Fruit fly (Drosophila melanogaster) whole organism, wandering third instar larva: ENCODE results near the gene emei.

Source experiments
- Abd-B ChIP-seq: fragments of >200 bp; optimal IDR thresholded peaks from 2 replicates; lab custom pipeline; 2017; ENCODE audit warnings: missing biosample characterization, missing genetic modification characterization
- CG32264 ChIP-seq: fragments of 200-800 bp; sonication (Bioruptor generic); optimal IDR thresholded peaks from 2 replicates; lab custom pipeline; 2016; ENCODE audit warnings: missing biosample characterization, missing genetic modification characterization
- CG9705 ChIP-seq: fragments of 200-800 bp; sonication (Bioruptor generic); optimal IDR thresholded peaks from 2 replicates; lab custom pipeline; 2018; ENCODE audit warnings: missing biosample characterization, mild to moderate bottlenecking, missing genetic modification characterization
- Dfd ChIP-seq: fragments of >200 bp; optimal IDR thresholded peaks from 2 replicates; lab custom pipeline; 2017; ENCODE audit warnings: missing biosample characterization, missing genetic modification characterization
- Dif ChIP-seq: fragments of 200-275, 200-300 bp; sonication (Bioruptor generic); optimal IDR thresholded peaks from 2 replicates; lab custom pipeline; 2018; ENCODE audit warnings: missing biosample characterization, missing genetic modification characterization; ENCODE audit not compliant: partially characterized antibody
- GATAd ChIP-seq: sonication (Bioruptor generic); optimal IDR thresholded peaks from 2 replicates; lab custom pipeline; 2016; ENCODE audit warnings: missing biosample characterization, missing genetic modification characterization
- HLH106 ChIP-seq: fragments of 200-800 bp; optimal IDR thresholded peaks from 3 replicates; lab custom pipeline; 2019; ENCODE audit warnings: missing biosample characterization, mild to moderate bottlenecking, missing genetic modification characterization, moderate library complexity
- Hnf4 ChIP-seq: fragments of 200-800 bp; sonication (Bioruptor generic); optimal IDR thresholded peaks from 2 replicates; lab custom pipeline; 2016; ENCODE audit warnings: missing biosample characterization, mild to moderate bottlenecking, missing genetic modification characterization
- Hr78 ChIP-seq: fragments of >200 bp; optimal IDR thresholded peaks from 2 replicates; lab custom pipeline; 2017; ENCODE audit warnings: missing biosample characterization, missing genetic modification characterization
- Hr83 ChIP-seq: fragments of 200-300 bp; sonication (Bioruptor generic); optimal IDR thresholded peaks from 2 replicates; lab custom pipeline; 2016; ENCODE audit warnings: missing biosample characterization, mild to moderate bottlenecking, missing genetic modification characterization, moderate library complexity; ENCODE audit not compliant: poor library complexity, severe bottlenecking
- Jra ChIP-seq: sonication (Bioruptor generic); optimal IDR thresholded peaks from 2 replicates; lab custom pipeline; 2016; ENCODE audit warnings: missing biosample characterization, missing genetic modification characterization
- Mio ChIP-seq: sonication (Bioruptor generic); optimal IDR thresholded peaks from 2 replicates; lab custom pipeline; 2016; ENCODE audit warnings: missing biosample characterization, missing genetic modification characterization
- Myc ChIP-seq: fragments of >200 bp; optimal IDR thresholded peaks from 2 replicates; lab custom pipeline; 2017
- N ChIP-seq: fragments of >200 bp; optimal IDR thresholded peaks from 2 replicates; lab custom pipeline; 2018; ENCODE audit warnings: missing biosample characterization, missing external identifiers, missing genetic modification characterization
- OdsH ChIP-seq: fragments of 200-800 bp; sonication (Bioruptor generic); optimal IDR thresholded peaks from 2 replicates; lab custom pipeline; 2016; ENCODE audit warnings: missing biosample characterization, mild to moderate bottlenecking, missing genetic modification characterization
- Rel ChIP-seq, 2 experiments: fragments of 200-800 bp; sonication (Bioruptor generic) in 1 of 2; optimal IDR thresholded peaks; 2 replicates in 1 of 2; 3 replicates in 1 of 2; lab custom pipeline; 2016 to 2019; ENCODE audit warnings: mild to moderate bottlenecking in 2 of 2, missing biosample characterization in 2 of 2, missing genetic modification characterization in 2 of 2, moderate library complexity in 1 of 2
- Sp1 ChIP-seq: fragments of 200-800 bp; sonication (Bioruptor generic); optimal IDR thresholded peaks from 3 replicates; lab custom pipeline; 2019; ENCODE audit warnings: missing biosample characterization, mild to moderate bottlenecking, missing genetic modification characterization, moderate library complexity
- br ChIP-seq: fragments of 200-800 bp; sonication (Bioruptor generic); optimal IDR thresholded peaks from 2 replicates; lab custom pipeline; 2016; ENCODE audit warnings: missing biosample characterization, missing genetic modification characterization
- brk ChIP-seq: fragments of 200-800 bp; sonication (Bioruptor generic); optimal IDR thresholded peaks from 2 replicates; lab custom pipeline; 2016; ENCODE audit warnings: missing biosample characterization, mild to moderate bottlenecking, missing genetic modification characterization
- dmrt93B ChIP-seq: fragments of 200-800 bp; sonication (Bioruptor generic); optimal IDR thresholded peaks from 2 replicates; lab custom pipeline; 2018; ENCODE audit warnings: missing biosample characterization, mild to moderate bottlenecking, missing genetic modification characterization
- dsf ChIP-seq: sonication (Bioruptor generic); optimal IDR thresholded peaks from 2 replicates; lab custom pipeline; 2016; ENCODE audit warnings: missing biosample characterization, missing genetic modification characterization, borderline replicate concordance
- ey ChIP-seq: fragments of 200-800 bp; sonication (Bioruptor generic); optimal IDR thresholded peaks from 2 replicates; lab custom pipeline; 2016; ENCODE audit warnings: missing biosample characterization, missing genetic modification characterization
- foxo ChIP-seq, 2 experiments: fragments of 200-800 bp; sonication (Bioruptor generic); optimal IDR thresholded peaks; 2 replicates in 1 of 2; 3 replicates in 1 of 2; lab custom pipeline; 2016 to 2017; ENCODE audit warnings: missing biosample characterization in 2 of 2, missing genetic modification characterization in 2 of 2
- fru ChIP-seq: fragments of 200-800 bp; sonication (Bioruptor generic); optimal IDR thresholded peaks from 3 replicates; lab custom pipeline; 2016; ENCODE audit warnings: missing biosample characterization, mild to moderate bottlenecking, missing genetic modification characterization
- h ChIP-seq: fragments of 200-800 bp; sonication (Bioruptor generic); optimal IDR thresholded peaks from 3 replicates; lab custom pipeline; 2016; ENCODE audit warnings: missing biosample characterization, mild to moderate bottlenecking, missing genetic modification characterization
- jim ChIP-seq: fragments of 175-275, 200-325 bp; sonication (Bioruptor generic); optimal IDR thresholded peaks from 2 replicates; lab custom pipeline; 2016; ENCODE audit warnings: missing biosample characterization, mild to moderate bottlenecking, missing genetic modification characterization
- lola ChIP-seq: fragments of >200 bp; optimal IDR thresholded peaks from 2 replicates; lab custom pipeline; 2017; ENCODE audit warnings: missing biosample characterization, missing genetic modification characterization
- pan ChIP-seq: fragments of >200 bp; optimal IDR thresholded peaks from 2 replicates; lab custom pipeline; 2017
- psq ChIP-seq: fragments of 200-800 bp; sonication (Bioruptor generic); optimal IDR thresholded peaks from 3 replicates; lab custom pipeline; 2017; ENCODE audit warnings: missing biosample characterization, mild to moderate bottlenecking, missing genetic modification characterization, moderate library complexity
- rgr ChIP-seq: fragments of 200-800 bp; sonication (Bioruptor generic); optimal IDR thresholded peaks from 3 replicates; lab custom pipeline; 2016; ENCODE audit warnings: missing biosample characterization, mild to moderate bottlenecking, missing genetic modification characterization
- sage ChIP-seq: fragments of 200-800 bp; sonication (Bioruptor generic); optimal IDR thresholded peaks from 2 replicates; lab custom pipeline; 2016; ENCODE audit warnings: missing biosample characterization, mild to moderate bottlenecking, missing genetic modification characterization
- sv ChIP-seq: fragments of 200-800 bp; sonication (Bioruptor generic); optimal IDR thresholded peaks from 3 replicates; lab custom pipeline; 2016; ENCODE audit warnings: missing biosample characterization, missing genetic modification characterization
- usp ChIP-seq: fragments of >200 bp; optimal IDR thresholded peaks from 2 replicates; lab custom pipeline; 2017; ENCODE audit warnings: missing biosample characterization, missing genetic modification characterization
- woc ChIP-seq: sonication (Bioruptor generic); optimal IDR thresholded peaks from 2 replicates; lab custom pipeline; 2016; ENCODE audit warnings: missing biosample characterization, mild to moderate bottlenecking, missing genetic modification characterization

The emei gene

DNA sequence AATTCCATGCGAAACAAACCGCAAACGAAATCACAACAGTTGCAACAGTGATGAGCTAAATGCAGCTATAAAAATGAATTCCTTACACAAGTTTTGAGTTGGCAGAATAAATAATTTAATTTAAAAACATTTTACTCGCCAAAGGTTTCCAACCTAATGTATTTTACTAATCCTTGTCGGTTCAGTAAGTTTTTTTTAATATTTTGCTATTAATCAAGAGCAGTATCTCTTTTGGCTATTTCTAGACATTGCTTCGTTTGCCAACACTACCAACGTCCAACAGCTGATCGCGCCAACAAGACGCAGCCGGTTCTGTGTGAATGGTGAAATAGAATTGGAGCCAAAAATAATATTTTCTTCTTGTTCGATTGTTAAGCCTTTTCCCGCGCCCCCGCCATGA lies 44.8 kb upstream of the emei start, which contains the start of the genes CG32075, CG45101 and SuUR:
Gene CG32075 (minus strand): TSS at position 253 of the 400 bp plus-strand sequence.
Gene CG45101 (plus strand): TSS at position 303 of the 400 bp plus-strand sequence.
Gene SuUR (plus strand): TSS at position 303 of the 400 bp plus-strand sequence.
- TF ChIP-seq Mio (GFP tag; lab: Kevin White, UChicago) (no peak), Hnf4 (GFP tag; lab: Kevin White, UChicago) (peak; percentile 93), dmrt93B (no peak), rgr (peak; percentile 92), Hr78 (GFP tag; lab: Kevin White, UChicago) (no peak), Rel (GFP tag; optimal IDR thresholded peaks at IDR 0.05; lab: Kevin White, UChicago) (no peak), Rel (tag; optimal IDR thresholded peaks at IDR 0.05; lab: Kevin White, UChicago) (peak; percentile 46), GATAd (GFP tag; lab: Kevin White, UChicago) (peak; percentile 74), Sp1 (GFP tag; lab: Kevin White, UChicago) (peak; percentile 78), OdsH (GFP tag; lab: Kevin White, UChicago) (peak; percentile 87), HLH106 (tag; lab: Kevin White, UChicago) (peak; percentile 89), h (peak; percentile 92), psq (GFP tag; lab: Kevin White, UChicago) (peak; percentile 80), sage (no peak), Myc (lab: Kevin White, UChicago) (peak; percentile 98), dsf (peak; percentile 87), foxo (GFP tag; optimal IDR thresholded peaks at IDR 0.05; lab: Kevin White, UChicago) (peak; percentile 43 to 90), br (GFP tag; lab: Kevin White, UChicago) (peak; percentile 85), woc (GFP tag; lab: Kevin White, UChicago) (peak; percentile 94), CG32264 (peak; percentile 41), CG9705 (GFP tag; lab: Kevin White, UChicago) (peak; percentile 85), Hr83 (GFP tag; lab: Kevin White, UChicago) (peak; percentile 65), Jra (peak; percentile 88), brk (no peak), ey (GFP tag; lab: Kevin White, UChicago) (peak; percentile 90), fru (GFP tag; lab: Kevin White, UChicago) (peak; percentile 85), lola (no peak), N (GFP tag; lab: Kevin White, UChicago) (no peak), sv (peak; percentile 90)

DNA sequence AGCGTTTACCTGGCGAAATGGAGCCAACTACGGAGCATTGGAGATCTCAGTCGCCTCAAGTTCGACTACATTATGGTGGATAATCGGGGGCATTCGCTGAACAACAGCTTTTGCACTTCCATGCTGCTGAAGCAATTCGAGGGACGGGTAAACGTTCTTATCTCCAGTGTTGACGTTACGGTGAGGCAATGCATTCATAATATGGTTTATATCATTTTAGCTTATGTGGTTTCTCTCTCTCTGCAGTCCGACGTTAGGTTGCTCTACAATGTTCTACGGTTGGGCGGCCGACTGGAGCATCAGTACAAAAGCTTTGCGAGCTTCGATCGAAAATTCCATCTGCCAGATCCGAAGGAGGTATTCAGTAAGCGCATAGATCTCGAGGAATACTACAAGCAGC lies 43.6 kb upstream of the emei start:
- TF ChIP-seq Dif (no peak), Rel (GFP tag; optimal IDR thresholded peaks at IDR 0.05; lab: Kevin White, UChicago) (no peak), Rel (tag; optimal IDR thresholded peaks at IDR 0.05; lab: Kevin White, UChicago) (peak; percentile 34)

DNA sequence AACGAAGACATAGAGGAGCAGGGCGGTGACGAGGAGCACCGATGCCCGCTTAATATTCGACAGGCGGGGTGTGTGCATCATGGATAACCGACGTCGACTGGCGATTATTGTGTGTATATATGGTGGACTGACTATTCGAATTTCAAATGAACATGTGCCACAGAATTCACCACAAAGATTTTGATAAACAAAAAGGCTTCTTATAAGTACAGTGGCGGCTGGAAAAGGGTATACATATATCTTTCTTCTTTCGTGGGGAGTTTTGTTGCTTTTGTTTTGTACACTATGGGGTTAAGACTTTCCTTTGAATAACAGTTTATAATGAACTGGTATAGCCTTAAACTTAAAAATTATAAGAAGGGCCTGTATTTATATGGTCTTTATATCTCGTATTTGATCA lies 39.7 kb upstream of the emei start, which contains the start of gene CG6310:
Gene CG6310 (minus strand): TSS at position 101 of the 400 bp plus-strand sequence.
- TF ChIP-seq br (GFP tag; lab: Kevin White, UChicago), result no peak
- TF ChIP-seq rgr, result no peak
- TF ChIP-seq Rel (GFP tag; optimal IDR thresholded peaks at IDR 0.05; lab: Kevin White, UChicago), result no peak
- no peak for TF ChIP-seq Rel (tag; optimal IDR thresholded peaks at IDR 0.05; lab: Kevin White, UChicago)
- no peak for TF ChIP-seq Hr83 (GFP tag; lab: Kevin White, UChicago)
- TF ChIP-seq OdsH (GFP tag; lab: Kevin White, UChicago), result no peak
- no peak for TF ChIP-seq jim (GFP tag; lab: Kevin White, UChicago)
- no peak for TF ChIP-seq sage
- TF ChIP-seq brk, result no peak
- no peak for TF ChIP-seq pan (lab: Kevin White, UChicago)
- TF ChIP-seq dmrt93B, result no peak
- TF ChIP-seq sv, result no peak
- no peak for TF ChIP-seq GATAd (GFP tag; lab: Kevin White, UChicago)
- TF ChIP-seq woc (GFP tag; lab: Kevin White, UChicago), result no peak
- no peak for TF ChIP-seq Mio (GFP tag; lab: Kevin White, UChicago)
- TF ChIP-seq usp, result no peak
- no peak for TF ChIP-seq Dif
- no peak for TF ChIP-seq CG32264

DNA sequence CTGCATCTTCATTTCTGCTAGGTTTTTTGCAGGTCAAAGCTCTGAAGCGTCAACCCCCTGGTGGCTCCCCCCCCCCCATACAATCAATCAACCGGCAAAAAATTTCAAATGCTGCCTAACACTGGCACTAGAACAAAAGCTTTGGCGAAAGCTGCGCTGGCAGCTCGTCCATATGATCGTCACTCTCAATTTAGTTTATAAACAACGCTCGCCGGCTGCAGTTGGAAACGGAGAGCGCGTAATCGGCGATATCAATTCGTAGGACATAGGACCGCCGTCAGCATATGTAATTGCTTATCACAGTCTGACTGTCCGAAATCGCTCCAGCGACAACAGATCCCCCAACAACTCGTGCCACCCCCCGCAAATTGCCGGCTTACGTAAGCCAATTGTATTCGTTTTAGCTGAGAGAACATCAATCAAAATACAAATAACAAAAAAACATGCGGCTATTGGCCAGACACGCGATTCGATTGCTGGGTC lies 39.1 kb upstream of the emei start, which contains the start of gene Mocs1:
Gene Mocs1 (plus strand): TSS at position 155 of the 483 bp plus-strand sequence.
- TF ChIP-seq Mio (GFP tag; lab: Kevin White, UChicago) (no peak), pan (lab: Kevin White, UChicago) (no peak), foxo (GFP tag; optimal IDR thresholded peaks at IDR 0.05; lab: Kevin White, UChicago) (peak in 1 of 2 experiments; percentile 43), woc (GFP tag; lab: Kevin White, UChicago) (no peak), Rel (GFP tag; optimal IDR thresholded peaks at IDR 0.05; lab: Kevin White, UChicago) (no peak), Rel (tag; optimal IDR thresholded peaks at IDR 0.05; lab: Kevin White, UChicago) (peak; percentile 24), Sp1 (GFP tag; lab: Kevin White, UChicago) (peak; percentile 31), sv (no peak), Dif (peak; percentile 47), sage (no peak), HLH106 (tag; lab: Kevin White, UChicago) (no peak), OdsH (GFP tag; lab: Kevin White, UChicago) (peak; percentile 14), dmrt93B (no peak), Abd-B (GFP tag; lab: Kevin White, UChicago) (no peak), Hnf4 (GFP tag; lab: Kevin White, UChicago) (peak; percentile 49), GATAd (GFP tag; lab: Kevin White, UChicago) (no peak), lola (no peak), rgr (peak; percentile 56), fru (GFP tag; lab: Kevin White, UChicago) (no peak), Hr78 (GFP tag; lab: Kevin White, UChicago) (no peak), Hr83 (GFP tag; lab: Kevin White, UChicago) (peak; percentile 77), jim (GFP tag; lab: Kevin White, UChicago) (peak; percentile 11), br (GFP tag; lab: Kevin White, UChicago) (no peak), Dfd (GFP tag; lab: Kevin White, UChicago) (no peak), CG9705 (GFP tag; lab: Kevin White, UChicago) (no peak)
